Worm (Caenorhabditis elegans) whole organism, L4 larva: Measurements from ENCODE around the gene nspc-18.

ENCODE experiments used
- D1046.2 ChIP-seq: fragments of 200-800 bp; sonication (Bioruptor generic); IDR thresholded peaks from 2 replicates; pipeline ENCODE4 v1.3.6; 2022; ENCODE audit warnings: missing genetic modification characterization, missing compliant biosample characterization
- F26F4.8 ChIP-seq: fragments of 200-800 bp; sonication (Bioruptor generic); conservative IDR thresholded peaks from 2 replicates; pipeline ENCODE4 v1.3.6; 2022; ENCODE audit warnings: missing genetic modification characterization, missing compliant biosample characterization
- F49E8.2 ChIP-seq: sonication (generic microtip); optimal IDR thresholded peaks from 2 replicates; lab custom pipeline; 2016; ENCODE audit warnings: missing compliant biosample characterization, mild to moderate bottlenecking, missing genetic modification characterization, borderline replicate concordance
- ZK337.2 ChIP-seq: fragments of 200-800 bp; sonication (Bioruptor generic); IDR thresholded peaks from 2 replicates; pipeline ENCODE4 v1.3.6; 2022; ENCODE audit warnings: missing genetic modification reagents, missing genetic modification characterization, missing compliant biosample characterization
- ZK546.5 ChIP-seq, 2 experiments: sonication (generic microtip); optimal IDR thresholded peaks; 2 replicates each; lab custom pipeline; 2017; ENCODE audit warnings: missing biosample characterization in 2 of 2, missing genetic modification characterization in 2 of 2
- aha-1 ChIP-seq: fragments of 150-350 bp; peaks from one replicate; lab custom pipeline; 2014; ENCODE audit warnings: missing biosample characterization, missing genetic modification characterization
- ama-1 ChIP-seq: fragments of 150-350 bp; optimal IDR thresholded peaks from 2 replicates; lab custom pipeline; 2014; ENCODE audit warnings: inconsistent platforms, mixed read lengths
- arid-1 ChIP-seq: fragments of 200-800 bp; sonication (Bioruptor generic); conservative IDR thresholded peaks from 2 replicates; pipeline ENCODE4 v1.3.6; 2022; ENCODE audit warnings: missing genetic modification reagents, missing genetic modification characterization, missing compliant biosample characterization
- ceh-20 ChIP-seq: fragments of 200-800 bp; sonication (Bioruptor generic); IDR thresholded peaks from 2 replicates; pipeline ENCODE4 v1.3.6; 2022; ENCODE audit warnings: missing genetic modification reagents, missing genetic modification characterization, missing compliant biosample characterization
- ceh-32 ChIP-seq: sonication (generic microtip); optimal IDR thresholded peaks from 2 replicates; lab custom pipeline; 2016; ENCODE audit warnings: mild to moderate bottlenecking, missing genetic modification characterization, missing compliant biosample characterization; ENCODE audit not compliant: poor library complexity
- ceh-82 ChIP-seq: sonication (generic microtip); optimal IDR thresholded peaks from 2 replicates; lab custom pipeline; 2017; ENCODE audit warnings: missing biosample characterization, missing genetic modification characterization
- ces-1 ChIP-seq: fragments of 150-350 bp; sonication (generic microtip); optimal IDR thresholded peaks from 4 replicates; lab custom pipeline; 2014; ENCODE audit warnings: missing biosample characterization, missing genetic modification reagents, missing genetic modification characterization
- cey-2 ChIP-seq: sonication (generic microtip); optimal IDR thresholded peaks from 3 replicates; lab custom pipeline; 2017; ENCODE audit warnings: missing genetic modification characterization, mild to moderate bottlenecking, missing compliant biosample characterization, antibody characterized with exemption, borderline replicate concordance; ENCODE audit not compliant: insufficient read depth
- daf-16 ChIP-seq, 3 experiments: sonication (generic microtip); optimal IDR thresholded peaks; 2 replicates each; lab custom pipeline; 2016 to 2017; ENCODE audit warnings: missing genetic modification characterization in 3 of 3, missing genetic modification reagents in 3 of 3, mild to moderate bottlenecking in 2 of 3, missing compliant biosample characterization in 2 of 3, missing biosample characterization in 1 of 3, moderate library complexity in 1 of 3
- daf-8 ChIP-seq: fragments of 200-800 bp; sonication (Bioruptor generic); IDR thresholded peaks from 2 replicates; pipeline ENCODE4 v1.3.6; 2022; ENCODE audit warnings: missing genetic modification characterization, missing compliant biosample characterization
- dmd-6 ChIP-seq: fragments of 200-800 bp; sonication (Bioruptor generic); IDR thresholded peaks from 2 replicates; pipeline ENCODE4 v1.3.6; 2022; ENCODE audit warnings: missing genetic modification reagents, missing genetic modification characterization, missing compliant biosample characterization
- dmd-8 ChIP-seq: fragments of 200-800 bp; sonication (Bioruptor generic); IDR thresholded peaks from 2 replicates; pipeline ENCODE4 v1.3.6; 2022; ENCODE audit warnings: missing genetic modification characterization, missing compliant biosample characterization
- dmd-9 ChIP-seq: fragments of 200-800 bp; sonication (Bioruptor generic); IDR thresholded peaks from 2 replicates; pipeline ENCODE4 v1.3.6; 2022; ENCODE audit warnings: missing genetic modification reagents, missing genetic modification characterization, missing compliant biosample characterization
- duxl-1 ChIP-seq: sonication (generic microtip); optimal IDR thresholded peaks from 2 replicates; lab custom pipeline; 2016; ENCODE audit warnings: mild to moderate bottlenecking, missing genetic modification characterization, moderate library complexity, missing compliant biosample characterization; ENCODE audit not compliant: poor library complexity
- egl-43 ChIP-seq: fragments of 200-800 bp; sonication (Bioruptor generic); IDR thresholded peaks from 2 replicates; pipeline ENCODE4 v1.3.6; 2022; ENCODE audit warnings: missing genetic modification reagents, missing genetic modification characterization, missing compliant biosample characterization
- gei-8 ChIP-seq: fragments of 200-800 bp; sonication (Bioruptor generic); optimal IDR thresholded peaks from 2 replicates; lab custom pipeline; 2018; ENCODE audit warnings: mild to moderate bottlenecking, missing genetic modification characterization, missing compliant biosample characterization
- hif-1 ChIP-seq, 2 experiments: sonication (generic microtip); optimal IDR thresholded peaks; 2 replicates each; lab custom pipeline; 2016 to 2017; ENCODE audit warnings: missing compliant biosample characterization in 2 of 2, missing genetic modification characterization in 2 of 2, missing genetic modification reagents in 2 of 2, missing genotype in 2 of 2, mild to moderate bottlenecking in 1 of 2
- lim-7 ChIP-seq: fragments of 200-800 bp; sonication (Bioruptor generic); IDR thresholded peaks from 2 replicates; pipeline ENCODE4 v1.3.6; 2022; ENCODE audit warnings: missing genetic modification characterization, missing compliant biosample characterization
- lin-1 ChIP-seq: fragments of 200-800 bp; sonication (Bioruptor generic); IDR thresholded peaks from 2 replicates; pipeline ENCODE4 v1.3.6; 2022; ENCODE audit warnings: missing genetic modification reagents, missing genetic modification characterization, missing compliant biosample characterization
- lin-15B ChIP-seq: fragments of 150-350 bp; sonication (generic microtip); optimal IDR thresholded peaks from 3 replicates; lab custom pipeline; 2014; ENCODE audit warnings: missing biosample characterization, missing genetic modification characterization
- lir-3 ChIP-seq: sonication (generic microtip); optimal IDR thresholded peaks from 2 replicates; lab custom pipeline; 2016; ENCODE audit warnings: mild to moderate bottlenecking, missing genetic modification characterization, missing compliant biosample characterization
- lsy-2 ChIP-seq, 2 experiments: fragments of 150-350 bp in 1 of 2; sonication (generic microtip) in 1 of 2; optimal IDR thresholded peaks; 2 replicates each; lab custom pipeline; 2014 to 2017; ENCODE audit warnings: missing biosample characterization in 2 of 2, missing genetic modification characterization in 2 of 2
- madf-5 ChIP-seq, 2 experiments: fragments of 200-800 bp; sonication (Bioruptor generic); IDR thresholded peaks; 2 replicates each; pipeline ENCODE4 v1.3.6; 2022; ENCODE audit warnings: missing compliant biosample characterization in 2 of 2, missing genetic modification characterization in 2 of 2
- madf-9 ChIP-seq: fragments of 200-800 bp; sonication (Bioruptor generic); conservative IDR thresholded peaks from 2 replicates; pipeline ENCODE4 v1.3.6; 2022; ENCODE audit warnings: missing genetic modification reagents, missing genetic modification characterization, missing compliant biosample characterization
- mdt-29 ChIP-seq: fragments of 200-800 bp; sonication (Bioruptor generic); IDR thresholded peaks from 2 replicates; pipeline ENCODE4 v1.3.6; 2022; ENCODE audit warnings: missing genetic modification reagents, missing genetic modification characterization, missing compliant biosample characterization
- mes-2 ChIP-seq: sonication (generic microtip); optimal IDR thresholded peaks from 2 replicates; lab custom pipeline; 2016; ENCODE audit warnings: missing genotype, mild to moderate bottlenecking, missing genetic modification characterization, missing compliant biosample characterization; ENCODE audit not compliant: poor library complexity, severe bottlenecking
- mxl-2 ChIP-seq: fragments of 200-800 bp; sonication (Bioruptor generic); conservative IDR thresholded peaks from 2 replicates; pipeline ENCODE4 v1.3.6; 2022; ENCODE audit warnings: missing genetic modification reagents, missing genetic modification characterization, missing compliant biosample characterization
- nhr-10 ChIP-seq: fragments of 150-350 bp; optimal IDR thresholded peaks from 2 replicates; lab custom pipeline; 2014; ENCODE audit warnings: missing biosample characterization, missing genetic modification characterization
- nhr-111 ChIP-seq: fragments of 200-800 bp; sonication (Bioruptor generic); optimal IDR thresholded peaks from 2 replicates; lab custom pipeline; 2018; ENCODE audit warnings: mild to moderate bottlenecking, missing genetic modification characterization, missing compliant biosample characterization
- nhr-237 ChIP-seq: sonication (generic microtip); optimal IDR thresholded peaks from 2 replicates; lab custom pipeline; 2017; ENCODE audit warnings: missing biosample characterization, missing genetic modification characterization
- nhr-25 ChIP-seq: sonication (generic microtip); optimal IDR thresholded peaks from 2 replicates; lab custom pipeline; 2017; ENCODE audit warnings: missing genetic modification characterization, mild to moderate bottlenecking, missing compliant biosample characterization, antibody characterized with exemption, moderate library complexity, borderline replicate concordance; ENCODE audit not compliant: insufficient read depth
- nhr-41 ChIP-seq: fragments of 200-800 bp; sonication (Bioruptor generic); IDR thresholded peaks from 2 replicates; pipeline ENCODE4 v1.3.6; 2022; ENCODE audit warnings: missing genetic modification reagents, missing genetic modification characterization, missing compliant biosample characterization
- nhr-42 ChIP-seq: fragments of 200-800 bp; sonication (Bioruptor generic); IDR thresholded peaks from 2 replicates; pipeline ENCODE4 v1.3.6; 2022; ENCODE audit warnings: missing genetic modification characterization, missing compliant biosample characterization
- nhr-48 ChIP-seq: sonication (generic microtip); optimal IDR thresholded peaks from 2 replicates; lab custom pipeline; 2016; ENCODE audit warnings: mild to moderate bottlenecking, missing genetic modification characterization, missing compliant biosample characterization
- nhr-6 ChIP-seq: fragments of 150-350 bp; optimal IDR thresholded peaks from 2 replicates; lab custom pipeline; 2014; ENCODE audit warnings: missing biosample characterization, missing genetic modification characterization
- pha-4 ChIP-seq, 2 experiments: fragments of 150-350 bp in 1 of 2; fragments of 200-800 bp in 1 of 2; sonication (Bioruptor generic) in 1 of 2; IDR thresholded peaks in 1 of 2; optimal IDR thresholded peaks in 1 of 2; 2 replicates each; pipeline versions ENCODE4 v1.3.6 to Lab custom; 2014 to 2022; ENCODE audit warnings: missing genetic modification characterization in 2 of 2, missing genetic modification reagents in 2 of 2, missing biosample characterization in 1 of 2, missing compliant biosample characterization in 1 of 2
- php-3 ChIP-seq: fragments of 200-800 bp; sonication (Bioruptor generic); IDR thresholded peaks from 2 replicates; pipeline ENCODE4 v1.3.6; 2022; ENCODE audit warnings: missing genetic modification reagents, missing genetic modification characterization, missing compliant biosample characterization
- pqm-1 ChIP-seq: sonication (generic microtip); optimal IDR thresholded peaks from 2 replicates; lab custom pipeline; 2017; ENCODE audit warnings: missing biosample characterization, missing genetic modification characterization
- rbr-2 ChIP-seq: sonication (generic microtip); optimal IDR thresholded peaks from 2 replicates; lab custom pipeline; 2016; ENCODE audit warnings: missing genotype, missing genetic modification characterization, missing compliant biosample characterization
- sdz-12 ChIP-seq: fragments of 200-800 bp; sonication (Bioruptor generic); optimal IDR thresholded peaks from 2 replicates; lab custom pipeline; 2018; ENCODE audit warnings: mild to moderate bottlenecking, missing genetic modification characterization, missing compliant biosample characterization
- skn-1 ChIP-seq: fragments of 150-350 bp; optimal IDR thresholded peaks from 2 replicates; lab custom pipeline; 2014; ENCODE audit warnings: missing biosample characterization, missing genetic modification characterization
- zfp-3 ChIP-seq: fragments of 200-800 bp; sonication (Bioruptor generic); conservative IDR thresholded peaks from 2 replicates; pipeline ENCODE4 v1.3.6; 2022; ENCODE audit warnings: missing genetic modification reagents, missing genetic modification characterization, missing compliant biosample characterization
- zip-2 ChIP-seq: fragments of 150-350 bp; optimal IDR thresholded peaks from 2 replicates; lab custom pipeline; 2014; ENCODE audit warnings: missing biosample characterization, missing genetic modification characterization
- ztf-7 ChIP-seq: fragments of 150-350 bp; optimal IDR thresholded peaks from 2 replicates; lab custom pipeline; 2014; ENCODE audit warnings: missing biosample characterization, missing genetic modification characterization

The nspc-18 gene

ce11 chrX:14489945-14490344, 37.5 kb downstream of the nspc-18 start, which contains the start of gene his-24 (continued):
- no peak for TF ChIP-seq lim-7 (GFP tag; lab: Robert Waterston, UW)
- no peak for TF ChIP-seq zip-2 (tag; lab: Kevin White, UChicago)
- peak; percentile 65 for TF ChIP-seq php-3 (GFP tag; lab: Robert Waterston, UW)
- peak; percentile 56; the same call in 1 of the 2 replicates for TF ChIP-seq egl-43 (GFP tag; lab: Robert Waterston, UW)
- no peak for TF ChIP-seq lir-3
- 0 out of 2 replicates have a peak, but pooled peaks have one; percentile 40 for TF ChIP-seq mxl-2 (GFP tag; lab: Robert Waterston, UW)
- TF ChIP-seq arid-1: no peak
- TF ChIP-seq ztf-7: peak; percentile 20
- no peak for TF ChIP-seq lin-1 (GFP tag; lab: Robert Waterston, UW)
- TF ChIP-seq nhr-42 (GFP tag; lab: Robert Waterston, UW): peak; percentile 59; the same call in 1 of the 2 replicates
- TF ChIP-seq dmd-6 (GFP tag; lab: Robert Waterston, UW): peak; percentile 61
- no peak for TF ChIP-seq F49E8.2 (tag; lab: Kevin White, UChicago)
- TF ChIP-seq nhr-10 (tag; lab: Kevin White, UChicago): no peak
- peak; percentile 66; the same call in 1 of the 2 replicates for TF ChIP-seq dmd-9 (GFP tag; lab: Robert Waterston, UW)
- TF ChIP-seq pha-4 (GFP tag; IDR thresholded peaks at IDR 0.05; lab: Robert Waterston, UW): peak; percentile 70
- TF ChIP-seq pha-4 (tag; optimal IDR thresholded peaks at IDR 0.05; lab: Kevin White, UChicago): no peak
- no peak for TF ChIP-seq daf-8 (GFP tag; lab: Robert Waterston, UW)
- no peak for TF ChIP-seq sdz-12
- TF ChIP-seq ZK337.2 (GFP tag; lab: Robert Waterston, UW): no peak
- peak; percentile 8 for TF ChIP-seq nhr-48 (tag; lab: Kevin White, UChicago)
- TF ChIP-seq lin-15B (tag; lab: Kevin White, UChicago): no peak
- TF ChIP-seq ceh-82 (tag; lab: Kevin White, UChicago): no peak
- TF ChIP-seq aha-1 (tag; lab: Kevin White, UChicago): peak; percentile 99
- TF ChIP-seq rbr-2 (tag; lab: Kevin White, UChicago): peak; percentile 59
- no peak; the same call in none of the 2 replicates for TF ChIP-seq ceh-20 (GFP tag; lab: Robert Waterston, UW)
- TF ChIP-seq gei-8: no peak
- TF ChIP-seq hif-1 (tag; optimal IDR thresholded peaks at IDR 0.05; lab: Kevin White, UChicago): peak in 1 of 2 experiments; percentile 51
- TF ChIP-seq zfp-3 (GFP tag; lab: Robert Waterston, UW): no peak
- TF ChIP-seq dmd-8 (GFP tag; lab: Robert Waterston, UW): no peak
- TF ChIP-seq nhr-111 (GFP tag; lab: Kevin White, UChicago): no peak
- peak; percentile 81 for TF ChIP-seq mes-2
- no peak for TF ChIP-seq ceh-32 (tag; lab: Kevin White, UChicago)
- TF ChIP-seq cey-2: no peak
- TF ChIP-seq lsy-2 (tag; optimal IDR thresholded peaks at IDR 0.05; lab: Kevin White, UChicago): peak in 1 of 2 experiments; percentile 70
- no peak for TF ChIP-seq F26F4.8 (GFP tag; lab: Robert Waterston, UW)
- TF ChIP-seq ces-1 (GFP tag; lab: Kevin White, UChicago): no peak
- no peak for TF ChIP-seq skn-1 (tag; lab: Kevin White, UChicago)
- no peak for TF ChIP-seq madf-5 (GFP tag; IDR thresholded peaks at IDR 0.05; lab: Robert Waterston, UW)
- 0 out of 2 replicates have a peak, but pooled peaks have one; percentile 34 for TF ChIP-seq madf-9
- no peak for TF ChIP-seq nhr-237 (tag; lab: Kevin White, UChicago)
- TF ChIP-seq duxl-1 (tag; lab: Kevin White, UChicago): peak; percentile 33
- no peak for TF ChIP-seq mdt-29 (GFP tag; lab: Robert Waterston, UW)
- TF ChIP-seq nhr-6: peak; percentile 85
- 0 out of 2 replicates have a peak, but pooled peaks have one; percentile 53 for TF ChIP-seq D1046.2 (GFP tag; lab: Robert Waterston, UW)
- TF ChIP-seq ama-1 (lab: Kevin White, UChicago): peak; percentile 83
- TF ChIP-seq nhr-41 (GFP tag; lab: Robert Waterston, UW): no peak
- TF ChIP-seq ZK546.5 (tag; optimal IDR thresholded peaks at IDR 0.05; lab: Kevin White, UChicago): no peak
- no peak for TF ChIP-seq daf-16 (GFP tag; optimal IDR thresholded peaks at IDR 0.05; lab: Kevin White, UChicago)
- peak; percentile 29 for TF ChIP-seq daf-16 (tag; optimal IDR thresholded peaks at IDR 0.05; lab: Kevin White, UChicago)
- peak; percentile 18 for TF ChIP-seq nhr-25 (tag; lab: Kevin White, UChicago)
- peak; percentile 40 for TF ChIP-seq pqm-1 (tag; lab: Kevin White, UChicago)
